Fruit fly (Drosophila melanogaster): ENCODE results near the gene Alp5.

DNA sequence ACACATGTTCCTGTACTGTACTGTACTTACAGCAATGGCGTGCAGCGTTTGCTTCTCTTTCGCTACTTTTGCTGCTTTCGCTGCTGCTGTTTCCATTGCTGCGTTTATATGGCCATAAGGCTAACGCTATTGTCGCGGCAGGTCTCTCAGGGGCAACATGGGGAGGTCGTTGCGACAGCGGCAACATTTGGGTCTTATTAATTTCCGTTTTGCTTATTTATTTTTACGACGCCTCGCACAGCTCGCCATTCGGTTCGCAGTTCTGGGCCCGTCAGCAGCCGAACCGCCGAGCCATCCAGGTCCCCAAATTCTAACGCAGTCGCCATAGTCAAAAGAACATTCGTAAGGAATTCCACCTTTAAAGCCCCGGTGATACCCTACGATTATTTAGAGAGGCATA is 30.1 kb downstream of the Alp5 start:
- no peak for TF ChIP-seq CG8478 (optimal IDR thresholded peaks at IDR 0.05)
- no peak for TF ChIP-seq CTCF (optimal IDR thresholded peaks at IDR 0.05)

Data from S2 (cell line).